Fruit fly (Drosophila melanogaster) Kc167 (cell line): ENCODE results near the gene indra.

Experiments
- Myc ChIP-seq: fragments of >200 bp; optimal IDR thresholded peaks from 2 replicates; lab custom pipeline; 2017; ENCODE audit warnings: missing external identifiers
- h ChIP-seq: fragments of >200 bp; optimal IDR thresholded peaks from 3 replicates; lab custom pipeline; 2018; ENCODE audit warnings: missing external identifiers
- insv ChIP-seq: fragments of >200 bp; optimal IDR thresholded peaks from 3 replicates; lab custom pipeline; 2018; ENCODE audit warnings: missing external identifiers

- TF ChIP-seq Myc (lab: Kevin White, UChicago) = no peak
- no peak for TF ChIP-seq insv (lab: Kevin White, UChicago)
- TF ChIP-seq h (lab: Kevin White, UChicago) = no peak
Measured at dm6 chr3L:1323136-1323535, 19.1 kb downstream of the indra start.
